Fruit fly (Drosophila melanogaster) whole organism, embryonic: ENCODE data around the gene CG32428.

ENCODE experiments used
- Adf1 ChIP-seq: fragments of 200-800 bp; sonication (Bioruptor generic); IDR thresholded peaks from 2 replicates; pipeline ENCODE4 v1.3.6; 2022; ENCODE audit warnings: missing biosample characterization, missing genetic modification characterization
- B-H2 ChIP-seq: fragments of 200-800 bp; sonication (Bioruptor generic); optimal IDR thresholded peaks from 2 replicates; lab custom pipeline; 2018; ENCODE audit warnings: missing biosample characterization, mild to moderate bottlenecking, missing genetic modification characterization
- Bdp1 ChIP-seq: fragments of 200-800 bp; sonication (Bioruptor generic); optimal IDR thresholded peaks from 3 replicates; lab custom pipeline; 2016; ENCODE audit warnings: missing biosample characterization, missing genetic modification characterization
- Bteb2 ChIP-seq: fragments of 200-800 bp; sonication (Bioruptor generic); optimal IDR thresholded peaks from 2 replicates; lab custom pipeline; 2016; ENCODE audit warnings: missing biosample characterization, missing genetic modification characterization
- CG11093 ChIP-seq: fragments of 200-800 bp; sonication (Bioruptor generic); IDR thresholded peaks from 3 replicates; pipeline ENCODE4 v1.3.6; 2022; ENCODE audit warnings: missing biosample characterization, missing genetic modification characterization
- CG11398 ChIP-seq: fragments of 200-800 bp; sonication (Bioruptor generic); optimal IDR thresholded peaks from 2 replicates; lab custom pipeline; 2016; ENCODE audit warnings: missing biosample characterization, missing genetic modification characterization
- CG11456 ChIP-seq: fragments of 200-800 bp; sonication (Bioruptor generic); IDR thresholded peaks from 3 replicates; pipeline ENCODE4 v1.3.6; 2022; ENCODE audit warnings: missing biosample characterization, missing genetic modification characterization
- CG12071 ChIP-seq: fragments of 200-800 bp; sonication (Bioruptor generic); optimal IDR thresholded peaks from 3 replicates; lab custom pipeline; 2018; ENCODE audit warnings: missing biosample characterization, mild to moderate bottlenecking, missing genetic modification characterization
- CG14965 ChIP-seq: fragments of 200-800 bp; sonication (Bioruptor generic); optimal IDR thresholded peaks from 2 replicates; lab custom pipeline; 2016; ENCODE audit warnings: missing biosample characterization, missing genetic modification characterization, borderline replicate concordance
- CG15073 ChIP-seq: fragments of 200-800 bp; sonication (Bioruptor generic); optimal IDR thresholded peaks from 2 replicates; lab custom pipeline; 2016; ENCODE audit warnings: missing biosample characterization, missing genetic modification characterization
- CG15479 ChIP-seq: fragments of 200-800 bp; sonication (Bioruptor generic); optimal IDR thresholded peaks from 3 replicates; lab custom pipeline; 2019; ENCODE audit warnings: missing biosample characterization, mild to moderate bottlenecking, missing genetic modification characterization, moderate library complexity
- CG15601 ChIP-seq: fragments of 200-800 bp; sonication (Bioruptor generic); optimal IDR thresholded peaks from 3 replicates; lab custom pipeline; 2019; ENCODE audit warnings: missing biosample characterization, mild to moderate bottlenecking, missing genetic modification characterization, moderate library complexity
- CG18011 ChIP-seq: fragments of 200-800 bp; sonication (Bioruptor generic); optimal IDR thresholded peaks from 2 replicates; lab custom pipeline; 2017; ENCODE audit warnings: missing biosample characterization, missing genetic modification characterization, mild to moderate bottlenecking, moderate library complexity, missing genotype
- CG18262 ChIP-seq: fragments of 200-800 bp; optimal IDR thresholded peaks from 3 replicates; lab custom pipeline; 2019; ENCODE audit warnings: missing biosample characterization, mild to moderate bottlenecking, missing genetic modification characterization, moderate library complexity
- CG18599 ChIP-seq: fragments of 200-800 bp; sonication (Bioruptor generic); optimal IDR thresholded peaks from 3 replicates; lab custom pipeline; 2017; ENCODE audit warnings: missing biosample characterization, missing genetic modification characterization, mild to moderate bottlenecking, moderate library complexity, missing genetic modification reagents
- CG2120 ChIP-seq: fragments of 200-800 bp; sonication (Bioruptor generic); optimal IDR thresholded peaks from 3 replicates; lab custom pipeline; 2016; ENCODE audit warnings: missing biosample characterization, missing genetic modification characterization
- CG30431 ChIP-seq: fragments of 200-800 bp; sonication (Bioruptor generic); optimal IDR thresholded peaks from 2 replicates; lab custom pipeline; 2017; ENCODE audit warnings: missing biosample characterization, missing genetic modification characterization
- CG6175 ChIP-seq: fragments of 200-800 bp; sonication (Bioruptor generic); IDR thresholded peaks from 3 replicates; pipeline ENCODE4 v1.3.6; 2022; ENCODE audit warnings: missing biosample characterization, missing genetic modification characterization
- CG9437 ChIP-seq: fragments of 200-800 bp; sonication (Bioruptor generic); optimal IDR thresholded peaks from 2 replicates; lab custom pipeline; 2018; ENCODE audit warnings: missing biosample characterization, mild to moderate bottlenecking, missing genetic modification characterization
- CHES-1-like ChIP-seq: fragments of 200-800 bp; sonication (Bioruptor generic); optimal IDR thresholded peaks from 2 replicates; lab custom pipeline; 2016; ENCODE audit warnings: missing biosample characterization, missing genetic modification characterization
- Deaf1 ChIP-seq: fragments of 200-800 bp; optimal IDR thresholded peaks from 3 replicates; lab custom pipeline; 2019; ENCODE audit warnings: missing biosample characterization, mild to moderate bottlenecking, missing genetic modification characterization, moderate library complexity
- Dip3 ChIP-seq: fragments of 200-800 bp; sonication (Bioruptor generic); optimal IDR thresholded peaks from 3 replicates; lab custom pipeline; 2016; ENCODE audit warnings: missing biosample characterization, missing genetic modification characterization
- Doc3 ChIP-seq: fragments of 200-800 bp; sonication (Bioruptor generic); IDR thresholded peaks from 3 replicates; pipeline ENCODE4 v1.3.6; 2022; ENCODE audit warnings: missing biosample characterization, missing genetic modification characterization; ENCODE audit not compliant: partially characterized antibody
- Ets65A ChIP-seq: fragments of 200-800 bp; sonication (Bioruptor generic); peaks from one replicate; lab custom pipeline; 2016; ENCODE audit warnings: missing biosample characterization, missing genetic modification characterization
- Hmr ChIP-seq: fragments of 200-800 bp; sonication (Bioruptor generic); optimal IDR thresholded peaks from 3 replicates; lab custom pipeline; 2017; ENCODE audit warnings: mild to moderate bottlenecking, missing biosample characterization, missing genetic modification reagents, missing genetic modification characterization
- NC2α ChIP-seq: fragments of 200-800 bp; sonication (Bioruptor generic); optimal IDR thresholded peaks from 2 replicates; lab custom pipeline; 2016; ENCODE audit warnings: missing biosample characterization, missing genetic modification characterization
- Usf ChIP-seq: fragments of 200-800 bp; sonication (Bioruptor generic); optimal IDR thresholded peaks from 2 replicates; lab custom pipeline; 2017; ENCODE audit warnings: missing genotype, missing biosample characterization, missing genetic modification characterization
- ab ChIP-seq: fragments of 200-800 bp; sonication (Bioruptor generic); optimal IDR thresholded peaks from 2 replicates; lab custom pipeline; 2016; ENCODE audit warnings: missing biosample characterization, missing genetic modification characterization
- ash1 ChIP-seq: fragments of 200-800 bp; sonication (Bioruptor generic); optimal IDR thresholded peaks from 2 replicates; lab custom pipeline; 2018; ENCODE audit warnings: missing biosample characterization, mild to moderate bottlenecking, missing genetic modification characterization
- bcd ChIP-seq: fragments of 200-800 bp; sonication (Bioruptor generic); optimal IDR thresholded peaks from 2 replicates; lab custom pipeline; 2017; ENCODE audit warnings: missing biosample characterization, mild to moderate bottlenecking, missing genetic modification characterization
- br ChIP-seq: fragments of >200 bp; optimal IDR thresholded peaks from 2 replicates; lab custom pipeline; 2017
- cad ChIP-seq: fragments of >200 bp; optimal IDR thresholded peaks from 2 replicates; lab custom pipeline; 2017; ENCODE audit warnings: missing biosample characterization, missing genetic modification characterization
- chm ChIP-seq: fragments of 200-800 bp; sonication (Bioruptor generic); IDR thresholded peaks from 2 replicates; pipeline ENCODE4 v1.3.6; 2022; ENCODE audit warnings: missing biosample characterization, missing genetic modification characterization
- dati ChIP-seq: fragments of 200-800 bp; sonication (Bioruptor generic); IDR thresholded peaks from 2 replicates; pipeline ENCODE4 v1.3.6; 2022; ENCODE audit warnings: missing biosample characterization, missing genetic modification characterization
- gce ChIP-seq: fragments of 200-800 bp; sonication (Bioruptor generic); IDR thresholded peaks from 3 replicates; pipeline ENCODE4 v1.3.6; 2022; ENCODE audit warnings: missing biosample characterization, missing genetic modification characterization
- grau ChIP-seq: fragments of 200-800 bp; optimal IDR thresholded peaks from 3 replicates; lab custom pipeline; 2019; ENCODE audit warnings: missing biosample characterization, mild to moderate bottlenecking, missing genetic modification characterization, moderate library complexity
- hth ChIP-seq: fragments of >200 bp; optimal IDR thresholded peaks from 2 replicates; lab custom pipeline; 2017; ENCODE audit warnings: inconsistent platforms
- kay ChIP-seq: fragments of 200-800 bp; sonication (Bioruptor generic); optimal IDR thresholded peaks from 2 replicates; lab custom pipeline; 2016; ENCODE audit warnings: missing biosample characterization, missing genetic modification characterization
- maf-S ChIP-seq: fragments of 200-800 bp; sonication (Bioruptor generic); optimal IDR thresholded peaks from 2 replicates; lab custom pipeline; 2016; ENCODE audit warnings: missing biosample characterization, missing genetic modification characterization
- org-1 ChIP-seq: fragments of 200-800 bp; sonication (Bioruptor generic); optimal IDR thresholded peaks from 2 replicates; lab custom pipeline; 2017; ENCODE audit warnings: missing biosample characterization, missing genetic modification characterization
- peb ChIP-seq: fragments of 200-800 bp; sonication (Bioruptor generic); IDR thresholded peaks from 2 replicates; pipeline ENCODE4 v1.3.6; 2022; ENCODE audit warnings: missing biosample characterization, missing genetic modification characterization
- pho ChIP-seq: fragments of 200-800 bp; sonication (Bioruptor generic); optimal IDR thresholded peaks from 2 replicates; lab custom pipeline; 2016; ENCODE audit warnings: missing biosample characterization, missing genetic modification characterization
- phol ChIP-seq: fragments of 200-800 bp; sonication (Bioruptor generic); optimal IDR thresholded peaks from 3 replicates; lab custom pipeline; 2018; ENCODE audit warnings: missing biosample characterization, mild to moderate bottlenecking, missing genetic modification characterization, moderate library complexity
- prd ChIP-seq, 3 experiments: fragments of >200 bp in 2 of 3; fragments of 200-800 bp in 1 of 3; sonication (Bioruptor generic) in 1 of 3; optimal IDR thresholded peaks in 2 of 3; IDR thresholded peaks in 1 of 3; 2 replicates in 2 of 3; 3 replicates in 1 of 3; pipeline versions ENCODE4 v1.3.6 to Lab custom; 2017 to 2022; ENCODE audit warnings: missing biosample characterization in 1 of 3, missing genetic modification characterization in 1 of 3
- psq ChIP-seq: fragments of 200-800 bp; sonication (Bioruptor generic); optimal IDR thresholded peaks from 2 replicates; lab custom pipeline; 2017; ENCODE audit warnings: missing biosample characterization, missing genetic modification characterization
- pzg ChIP-seq: fragments of 200-800 bp; sonication (Bioruptor generic); optimal IDR thresholded peaks from 3 replicates; lab custom pipeline; 2018; ENCODE audit warnings: missing biosample characterization, mild to moderate bottlenecking, missing genetic modification characterization, moderate library complexity
- sc ChIP-seq, 3 experiments: fragments of >200 bp in 2 of 3; fragments of 200-800 bp in 1 of 3; sonication (Bioruptor generic) in 1 of 3; optimal IDR thresholded peaks; 2 replicates in 2 of 3; 3 replicates in 1 of 3; lab custom pipeline; 2017; ENCODE audit warnings: mild to moderate bottlenecking in 1 of 3, missing biosample characterization in 1 of 3, missing genetic modification characterization in 1 of 3, missing genetic modification reagents in 1 of 3
- sqz ChIP-seq: fragments of 200-800 bp; sonication (Bioruptor generic); optimal IDR thresholded peaks from 3 replicates; lab custom pipeline; 2018; ENCODE audit warnings: missing biosample characterization, mild to moderate bottlenecking, missing genetic modification characterization
- toy ChIP-seq: fragments of 200-800 bp; sonication (Bioruptor generic); IDR thresholded peaks from 2 replicates; pipeline ENCODE4 v1.3.6; 2022; ENCODE audit warnings: missing biosample characterization, missing genetic modification characterization
- z ChIP-seq: fragments of 200-800 bp; sonication (Bioruptor generic); IDR thresholded peaks from 3 replicates; pipeline ENCODE4 v1.3.6; 2022; ENCODE audit warnings: missing biosample characterization, missing genetic modification characterization

Gene CG32428

dm6 chr3L:20444815-20445519 is 28.6 kb downstream of the CG32428 start (continued):
- TF ChIP-seq Dip3 = peak; percentile 9
- peak; percentile 0 for TF ChIP-seq pzg (GFP tag; lab: Kevin White, UChicago)
- peak; percentile 15 for TF ChIP-seq sqz
- no peak for TF ChIP-seq sc (optimal IDR thresholded peaks at IDR 0.05; lab: Kevin White, UChicago)
- TF ChIP-seq sc (GFP tag; optimal IDR thresholded peaks at IDR 0.05; lab: Kevin White, UChicago) = peak; percentile 68
- TF ChIP-seq chm = peak; percentile 93
- peak; percentile 82 for TF ChIP-seq CG9437 (GFP tag; lab: Kevin White, UChicago)
- peak; percentile 77 for TF ChIP-seq CG12071 (GFP tag; lab: Kevin White, UChicago)
- TF ChIP-seq CHES-1-like (GFP tag; lab: Kevin White, UChicago) = no peak
- peak; percentile 60 for TF ChIP-seq CG18011 (GFP tag; lab: Kevin White, UChicago)
- TF ChIP-seq CG6175 = peak; percentile 77
- TF ChIP-seq ab (GFP tag; lab: Kevin White, UChicago) = no peak
- TF ChIP-seq CG11456 (GFP tag; lab: Robert Waterston, UW) = peak; percentile 88
- no peak for TF ChIP-seq Doc3 (GFP tag; lab: Robert Waterston, UW)
- peak; percentile 81 for TF ChIP-seq peb (GFP tag; lab: Robert Waterston, UW)
- TF ChIP-seq CG14965 = no peak
- TF ChIP-seq Hmr (GFP tag; lab: Kevin White, UChicago) = peak; percentile 84
- no peak for TF ChIP-seq prd (optimal IDR thresholded peaks at IDR 0.05; lab: Kevin White, UChicago)
- peak; percentile 94 for TF ChIP-seq prd (GFP tag; IDR thresholded peaks at IDR 0.05; lab: Robert Waterston, UW)
- TF ChIP-seq hth (lab: Kevin White, UChicago) = no peak
- peak; percentile 87 for TF ChIP-seq CG18599 (GFP tag; lab: Kevin White, UChicago)
- peak; percentile 83 for TF ChIP-seq phol (tag; lab: Kevin White, UChicago)
- TF ChIP-seq Bdp1 (GFP tag; lab: Kevin White, UChicago) = peak; percentile 27
- peak; percentile 83 for TF ChIP-seq Ets65A (GFP tag; lab: Kevin White, UChicago)
- no peak for TF ChIP-seq B-H2 (GFP tag; lab: Kevin White, UChicago)
- TF ChIP-seq CG15073 = peak; percentile 3
- no peak for TF ChIP-seq ash1 (GFP tag; lab: Kevin White, UChicago)
- no peak for TF ChIP-seq cad
- peak; percentile 91 for TF ChIP-seq gce (GFP tag; lab: Robert Waterston, UW)
- peak; percentile 11 for TF ChIP-seq pho (GFP tag; lab: Kevin White, UChicago)
- no peak for TF ChIP-seq NC2α
- no peak for TF ChIP-seq CG15479 (GFP tag; lab: Kevin White, UChicago)
- TF ChIP-seq z (GFP tag; lab: Robert Waterston, UW) = no peak
- TF ChIP-seq CG15601 (tag; lab: Kevin White, UChicago) = peak; percentile 62
- TF ChIP-seq CG18262 (tag; lab: Kevin White, UChicago) = peak; percentile 88
- TF ChIP-seq Adf1 (GFP tag; lab: Robert Waterston, UW) = peak; percentile 54
- peak; percentile 74 for TF ChIP-seq org-1 (GFP tag; lab: Kevin White, UChicago)
- TF ChIP-seq bcd = peak; percentile 85
- peak; percentile 9 for TF ChIP-seq maf-S (GFP tag; lab: Kevin White, UChicago)
- peak; percentile 74; the same call in 1 of the 2 replicates for TF ChIP-seq dati (GFP tag; lab: Robert Waterston, UW)
- peak; percentile 63 for TF ChIP-seq Deaf1 (tag; lab: Kevin White, UChicago)
- no peak for TF ChIP-seq br (lab: Kevin White, UChicago)
- TF ChIP-seq CG30431 (GFP tag; lab: Kevin White, UChicago) = peak; percentile 65
- peak; percentile 29 for TF ChIP-seq Bteb2 (GFP tag; lab: Kevin White, UChicago)
- peak; percentile 62 for TF ChIP-seq kay (GFP tag; lab: Kevin White, UChicago)
- peak; percentile 85 for TF ChIP-seq CG11093 (GFP tag; lab: Robert Waterston, UW)
- TF ChIP-seq grau (tag; lab: Kevin White, UChicago) = peak; percentile 83
- TF ChIP-seq CG2120 (GFP tag; lab: Kevin White, UChicago) = peak; percentile 69
- peak; percentile 54 for TF ChIP-seq Usf (GFP tag; lab: Kevin White, UChicago)
- TF ChIP-seq toy (GFP tag; lab: Robert Waterston, UW) = peak; percentile 86
- TF ChIP-seq CG11398 (GFP tag; lab: Kevin White, UChicago) = no peak
- TF ChIP-seq psq (GFP tag; lab: Kevin White, UChicago) = peak; percentile 28
